Fruit fly (Drosophila melanogaster): ENCODE results near the gene MTA1-like.
A peak's percentile ranks its signal among the peaks of the same experiment; 100 is the strongest.

Gene MTA1-like

DNA sequence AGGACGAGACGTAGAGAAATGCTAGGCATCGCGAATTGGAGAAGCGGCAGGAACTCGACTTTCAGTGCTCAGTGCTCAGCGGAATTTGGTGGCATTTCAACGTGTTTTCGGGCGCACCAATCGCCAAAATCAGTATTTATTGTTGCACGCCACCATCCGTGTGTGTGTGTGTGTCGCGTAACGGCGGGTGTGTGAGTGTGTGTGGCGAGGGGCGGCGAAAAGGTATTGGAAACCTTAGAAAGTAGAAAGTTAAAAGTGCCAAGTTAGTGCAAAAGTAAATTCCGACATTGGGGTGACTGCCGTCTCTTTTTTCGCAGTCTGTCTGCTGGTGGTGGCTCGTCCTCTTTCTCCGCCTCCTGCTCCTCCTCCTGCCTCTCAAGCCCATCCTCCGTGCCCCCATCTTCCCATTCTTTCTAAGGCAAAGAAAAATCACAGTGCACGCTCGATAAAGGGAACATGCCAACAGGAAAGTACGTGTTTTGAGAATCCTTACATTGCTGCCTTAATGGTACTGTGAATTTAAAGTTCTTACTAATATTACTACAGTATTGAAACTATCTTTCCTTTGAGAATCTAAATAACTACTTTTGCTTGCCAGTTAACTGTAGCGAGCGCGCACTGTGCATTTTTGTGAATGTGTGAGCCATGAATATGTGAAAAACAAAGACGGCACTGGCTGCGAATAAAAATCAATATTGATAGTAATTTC is 37.7 kb upstream of the MTA1-like start (continued):
- no peak for TF ChIP-seq shn (GFP tag; optimal IDR thresholded peaks at IDR 0.05)
- peak; percentile 94 for TF ChIP-seq grau (tag; optimal IDR thresholded peaks at IDR 0.05)
- no peak for TF ChIP-seq CG5245 (GFP tag; optimal IDR thresholded peaks at IDR 0.05)
- no peak for TF ChIP-seq ase (GFP tag; IDR thresholded peaks at IDR 0.05)
- TF ChIP-seq CG9932 (GFP tag; IDR thresholded peaks at IDR 0.05): peak; percentile 27; the same call in 1 of the 2 replicates
- no peak for TF ChIP-seq ato (GFP tag; IDR thresholded peaks at IDR 0.05; ENCODE audit: partially characterized antibody)
- TF ChIP-seq sim (GFP tag; IDR thresholded peaks at IDR 0.05): no peak
- TF ChIP-seq CG4617 (GFP tag; optimal IDR thresholded peaks at IDR 0.05; ENCODE audit: borderline replicate concordance): no peak
- no peak for TF ChIP-seq CG3407 (GFP tag; optimal IDR thresholded peaks at IDR 0.05)
- no peak for TF ChIP-seq ranshi (GFP tag; IDR thresholded peaks at IDR 0.05)
- TF ChIP-seq NfI (GFP tag; optimal IDR thresholded peaks at IDR 0.05): peak; percentile 53
- peak; percentile 5 for TF ChIP-seq CG5180 (GFP tag; optimal IDR thresholded peaks at IDR 0.05)
- no peak for TF ChIP-seq CTCF (GFP tag; optimal IDR thresholded peaks at IDR 0.05)
- no peak for TF ChIP-seq ro (GFP tag; IDR thresholded peaks at IDR 0.05)
- TF ChIP-seq sc (optimal IDR thresholded peaks at IDR 0.05): no peak
- no peak for TF ChIP-seq sc (GFP tag; optimal IDR thresholded peaks at IDR 0.05)
- peak; percentile 64 for TF ChIP-seq CG17359 (tag; optimal IDR thresholded peaks at IDR 0.05)
- no peak for TF ChIP-seq peb (GFP tag; IDR thresholded peaks at IDR 0.05)
- TF ChIP-seq ken (GFP tag; IDR thresholded peaks at IDR 0.05): peak; percentile 40; the same call in 1 of the 3 replicates
- no peak for TF ChIP-seq psq (GFP tag; optimal IDR thresholded peaks at IDR 0.05)
- TF ChIP-seq fu2 (GFP tag; optimal IDR thresholded peaks at IDR 0.05): no peak
- 0 out of 2 replicates have a peak, but pooled peaks have one; percentile 11 for TF ChIP-seq CG14667 (GFP tag; IDR thresholded peaks at IDR 0.05)
- peak; percentile 55 for TF ChIP-seq CG9817 (tag; optimal IDR thresholded peaks at IDR 0.05)
- TF ChIP-seq E2f2 (GFP tag; IDR thresholded peaks at IDR 0.05): no peak
- TF ChIP-seq Trl (optimal IDR thresholded peaks at IDR 0.05): no peak
- TF ChIP-seq Trl (GFP tag; optimal IDR thresholded peaks at IDR 0.05): no peak
- peak; percentile 25; the same call in 1 of the 2 replicates for TF ChIP-seq esg (GFP tag; conservative IDR thresholded peaks at IDR 0.05)
- no peak for TF ChIP-seq twi (tag; optimal IDR thresholded peaks at IDR 0.05)
- peak; percentile 51 for TF ChIP-seq lilli (GFP tag; optimal IDR thresholded peaks at IDR 0.05)
- no peak for TF ChIP-seq CG14860 (GFP tag; IDR thresholded peaks at IDR 0.05; ENCODE audit: partially characterized antibody)
- no peak for TF ChIP-seq trem (tag; optimal IDR thresholded peaks at IDR 0.05)
- peak; percentile 15; the same call in 1 of the 2 replicates for TF ChIP-seq wor (GFP tag; IDR thresholded peaks at IDR 0.05)
- TF ChIP-seq Hey (tag; optimal IDR thresholded peaks at IDR 0.05): no peak
- TF ChIP-seq CG10543 (GFP tag; optimal IDR thresholded peaks at IDR 0.05): peak; percentile 48
- no peak for TF ChIP-seq tll (GFP tag; optimal IDR thresholded peaks at IDR 0.05)
- TF ChIP-seq Taf1 (GFP tag; IDR thresholded peaks at IDR 0.05): no peak
- peak; percentile 45 for TF ChIP-seq Antp (GFP tag; optimal IDR thresholded peaks at IDR 0.05)
- 0 out of 3 replicates have a peak, but pooled peaks have one; percentile 24 for TF ChIP-seq CG34224 (GFP tag; IDR thresholded peaks at IDR 0.05; ENCODE audit: partially characterized antibody)
- TF ChIP-seq NC2α (GFP tag; optimal IDR thresholded peaks at IDR 0.05): no peak
- TF ChIP-seq Ptx1 (GFP tag; IDR thresholded peaks at IDR 0.05): peak; percentile 56
- TF ChIP-seq CG11085 (GFP tag; IDR thresholded peaks at IDR 0.05): no peak
- TF ChIP-seq Adf1 (GFP tag; IDR thresholded peaks at IDR 0.05): no peak
- TF ChIP-seq Blimp-1 (GFP tag; optimal IDR thresholded peaks at IDR 0.05): peak; percentile 43
- TF ChIP-seq Tbp (GFP tag; optimal IDR thresholded peaks at IDR 0.05): no peak
